Worm (Caenorhabditis elegans) whole organism, L3 larva: ENCODE results near the gene ZK637.15.

Source experiments
- R02D3.7 ChIP-seq: fragments of 150-350 bp; optimal IDR thresholded peaks from 2 replicates; lab custom pipeline; 2014; ENCODE audit warnings: missing biosample characterization, missing genetic modification characterization
- ZK546.5 ChIP-seq: sonication (generic microtip); optimal IDR thresholded peaks from 2 replicates; lab custom pipeline; 2017; ENCODE audit warnings: missing biosample characterization, missing genetic modification characterization
- ceh-16 ChIP-seq: sonication (generic microtip); optimal IDR thresholded peaks from 2 replicates; lab custom pipeline; 2017; ENCODE audit warnings: missing biosample characterization, missing genetic modification characterization
- ceh-28 ChIP-seq: fragments of 150-350 bp; optimal IDR thresholded peaks from 2 replicates; lab custom pipeline; 2014; ENCODE audit warnings: missing biosample characterization, missing genetic modification reagents, missing genetic modification characterization
- egl-27 ChIP-seq: sonication (generic microtip); optimal IDR thresholded peaks from 4 replicates; lab custom pipeline; 2017; ENCODE audit warnings: missing biosample characterization, missing genetic modification reagents, missing genetic modification characterization
- fos-1 ChIP-seq: fragments of 150-350 bp; optimal IDR thresholded peaks from 2 replicates; lab custom pipeline; 2014; ENCODE audit warnings: missing biosample characterization, missing genetic modification characterization
- mdl-1 ChIP-seq: fragments of 150-350 bp; optimal IDR thresholded peaks from 2 replicates; lab custom pipeline; 2014; ENCODE audit warnings: missing biosample characterization, missing genetic modification characterization
- nhr-11 ChIP-seq: fragments of 150-350 bp; optimal IDR thresholded peaks from 2 replicates; lab custom pipeline; 2014; ENCODE audit warnings: missing biosample characterization, missing genetic modification characterization
- nhr-237 ChIP-seq: fragments of 150-350 bp; optimal IDR thresholded peaks from 2 replicates; lab custom pipeline; 2014; ENCODE audit warnings: missing biosample characterization, missing genetic modification characterization
- pqm-1 ChIP-seq: fragments of 150-350 bp; optimal IDR thresholded peaks from 2 replicates; lab custom pipeline; 2017; ENCODE audit warnings: missing biosample characterization, missing genetic modification characterization, inconsistent platforms
- snpc-4 ChIP-seq: fragments of 150-350 bp; optimal IDR thresholded peaks from 2 replicates; lab custom pipeline; 2014; ENCODE audit warnings: missing biosample characterization, missing genetic modification characterization
- zag-1 ChIP-seq: fragments of 150-350 bp; optimal IDR thresholded peaks from 2 replicates; lab custom pipeline; 2014; ENCODE audit warnings: missing biosample characterization, missing genetic modification characterization

DNA sequence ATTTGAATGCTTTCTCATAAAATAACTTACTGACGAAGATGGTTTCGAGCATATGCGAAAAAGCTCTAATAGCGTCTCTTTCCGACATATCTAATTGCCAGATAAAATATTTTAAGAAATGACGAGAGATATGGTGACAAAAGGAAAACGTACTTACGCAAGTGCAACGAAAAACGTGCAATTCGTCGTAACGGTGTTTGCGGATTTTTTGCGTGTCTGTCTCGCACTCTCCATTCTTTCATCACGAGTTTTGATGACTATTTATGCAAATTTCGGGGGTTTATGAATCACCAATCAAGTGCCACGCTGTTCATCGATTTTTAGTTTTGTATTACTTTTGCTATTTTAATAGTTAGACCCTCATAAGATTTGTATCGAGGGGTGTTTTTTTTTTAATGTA lies 30.9 kb upstream of the ZK637.15 start, which contains the start of gene ZK637.14:
- TF ChIP-seq nhr-237 (tag; lab: Kevin White, UChicago): no peak
- TF ChIP-seq ZK546.5 (tag; lab: Kevin White, UChicago): no peak
- no peak for TF ChIP-seq fos-1 (tag; lab: Kevin White, UChicago)
- no peak for TF ChIP-seq zag-1 (tag; lab: Kevin White, UChicago)
- no peak for TF ChIP-seq ceh-16 (tag; lab: Kevin White, UChicago)
- no peak for TF ChIP-seq nhr-11 (tag; lab: Kevin White, UChicago)
- peak; percentile 47 for TF ChIP-seq snpc-4 (tag; lab: Kevin White, UChicago)
- no peak for TF ChIP-seq R02D3.7 (tag; lab: Kevin White, UChicago)
- no peak for TF ChIP-seq mdl-1 (tag; lab: Kevin White, UChicago)
- TF ChIP-seq egl-27: no peak
- TF ChIP-seq ceh-28: no peak
- TF ChIP-seq pqm-1 (tag; lab: Kevin White, UChicago): peak; percentile 65
